Worm (Caenorhabditis elegans): ENCODE results near the gene zgpa-1.

DNA sequence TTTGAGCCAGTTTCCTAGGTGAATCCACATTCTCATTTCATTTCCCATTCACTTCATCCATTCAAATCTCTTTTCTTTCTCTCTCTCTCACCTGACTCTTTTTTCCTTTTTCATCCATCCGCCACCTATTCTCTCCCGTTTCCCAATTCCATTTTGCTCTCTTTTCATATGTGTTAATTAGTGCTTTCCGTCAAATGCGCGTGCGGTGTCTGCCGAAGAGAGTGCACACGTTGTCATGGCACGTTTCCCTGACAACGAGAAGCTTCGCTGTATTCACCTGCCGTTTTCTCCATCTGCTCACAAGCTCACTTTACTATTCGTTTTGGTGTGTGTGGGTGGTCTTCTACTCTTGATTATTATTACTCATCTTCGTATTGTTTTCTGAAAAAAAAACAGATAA lies 27.3 kb upstream of the zgpa-1 start:
- TF ChIP-seq nhr-76 (tag; optimal IDR thresholded peaks at IDR 0.05) (no peak), elt-1 (tag; optimal IDR thresholded peaks at IDR 0.05) (no peak), mdl-1 (tag; optimal IDR thresholded peaks at IDR 0.05) (no peak)

Measured in whole organism, L3 larva.